Fruit fly (Drosophila melanogaster): ENCODE measurements around the gene CG34124.

The CG34124 gene

DNA sequence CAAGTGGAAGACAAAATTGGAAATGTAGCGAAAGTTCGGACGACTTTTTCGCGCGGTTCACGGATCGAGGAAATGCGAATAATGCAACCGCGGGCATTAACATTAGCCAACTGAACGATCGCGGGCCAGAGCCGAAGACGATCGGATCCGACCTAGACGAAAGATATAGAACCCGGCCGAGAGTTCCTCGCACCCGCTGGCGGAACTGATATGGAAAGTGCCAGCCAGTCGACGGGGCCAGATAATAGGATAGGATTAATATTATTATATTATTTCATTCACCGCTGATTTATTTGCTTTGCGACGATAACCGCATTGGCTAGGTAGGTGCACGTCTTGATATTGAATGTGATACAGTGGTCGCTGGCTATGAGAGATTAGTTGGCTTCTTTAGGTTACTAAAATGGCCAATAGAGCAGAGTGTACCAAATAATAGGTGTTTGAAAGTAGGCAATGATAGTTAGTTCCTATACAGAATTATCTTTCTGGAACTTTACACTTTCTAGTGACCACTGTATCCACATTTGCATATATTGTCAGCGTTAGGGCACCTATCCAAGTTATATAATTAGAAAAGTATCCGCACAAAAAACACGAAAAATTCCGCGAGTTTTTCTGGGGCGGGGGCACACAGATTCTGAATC lies 41.3 kb downstream of the CG34124 start (continued):
- TF ChIP-seq HmgZ (tag; optimal IDR thresholded peaks at IDR 0.05) (peak; percentile 38), CG34224 (GFP tag; IDR thresholded peaks at IDR 0.05; ENCODE audit: partially characterized antibody) (no peak), NC2β (GFP tag; optimal IDR thresholded peaks at IDR 0.05) (no peak), CG13424 (tag; optimal IDR thresholded peaks at IDR 0.05) (peak; percentile 64), MBD-R2 (GFP tag; IDR thresholded peaks at IDR 0.05) (peak; percentile 48; the same call in 1 of the 2 replicates), klu (GFP tag; IDR thresholded peaks at IDR 0.05) (0 out of 2 replicates have a peak, but pooled peaks have one; percentile 47), Pdp1 (GFP tag; optimal IDR thresholded peaks at IDR 0.05) (peak; percentile 69 to 89), CG11093 (GFP tag; IDR thresholded peaks at IDR 0.05) (peak; percentile 69), odd (GFP tag; optimal IDR thresholded peaks at IDR 0.05) (peak; percentile 41), nau (GFP tag; optimal IDR thresholded peaks at IDR 0.05) (no peak), rib (GFP tag; IDR thresholded peaks at IDR 0.05) (peak; percentile 56; the same call in 1 of the 2 replicates), CG14014 (GFP tag; IDR thresholded peaks at IDR 0.05) (peak; percentile 64), B-H1 (GFP tag; IDR thresholded peaks at IDR 0.05) (peak; percentile 69), Dll (GFP tag; IDR thresholded peaks at IDR 0.05; ENCODE audit: partially characterized antibody) (no peak), CG14860 (GFP tag; IDR thresholded peaks at IDR 0.05; ENCODE audit: partially characterized antibody) (no peak), crol (GFP tag; IDR thresholded peaks at IDR 0.05) (no peak), CG16779 (GFP tag; IDR thresholded peaks at IDR 0.05) (0 out of 2 replicates have a peak, but pooled peaks have one; percentile 63), stwl (tag; optimal IDR thresholded peaks at IDR 0.05) (no peak), dmrt11E (tag; optimal IDR thresholded peaks at IDR 0.05) (peak; percentile 66), CG14965 (GFP tag; optimal IDR thresholded peaks at IDR 0.05; ENCODE audit: borderline replicate concordance) (no peak), zf30C (GFP tag; optimal IDR thresholded peaks at IDR 0.05) (no peak), abd-A (tag; optimal IDR thresholded peaks at IDR 0.05) (no peak), cwo (GFP tag; optimal IDR thresholded peaks at IDR 0.05) (peak; percentile 41), CG7372 (GFP tag; IDR thresholded peaks at IDR 0.05) (peak; percentile 63), Atf-2 (GFP tag; optimal IDR thresholded peaks at IDR 0.05) (peak; percentile 23), CG1602 (GFP tag; optimal IDR thresholded peaks at IDR 0.05) (no peak), CG15479 (GFP tag; optimal IDR thresholded peaks at IDR 0.05) (no peak), CG14667 (GFP tag; IDR thresholded peaks at IDR 0.05) (peak; percentile 65), phol (tag; optimal IDR thresholded peaks at IDR 0.05) (peak; percentile 74), CG14441 (GFP tag; IDR thresholded peaks at IDR 0.05) (peak; percentile 78), CG2889 (GFP tag; IDR thresholded peaks at IDR 0.05) (peak; percentile 77; the same call in 2 of the 3 replicates), Hey (tag; optimal IDR thresholded peaks at IDR 0.05) (peak; percentile 4), D (optimal IDR thresholded peaks at IDR 0.05) (no peak), D (GFP tag; optimal IDR thresholded peaks at IDR 0.05) (peak; percentile 41), sob (GFP tag; IDR thresholded peaks at IDR 0.05) (peak; percentile 71), Bgb (GFP tag; IDR thresholded peaks at IDR 0.05; ENCODE audit: partially characterized antibody) (no peak), nom (GFP tag; optimal IDR thresholded peaks at IDR 0.05) (no peak), CG9215 (GFP tag; IDR thresholded peaks at IDR 0.05) (peak; percentile 55; the same call in 1 of the 2 replicates), CG7928 (GFP tag; optimal IDR thresholded peaks at IDR 0.05) (peak; percentile 23), CG4282 (GFP tag; optimal IDR thresholded peaks at IDR 0.05) (no peak), CG1603 (tag; optimal IDR thresholded peaks at IDR 0.05) (peak; percentile 75), z (GFP tag; IDR thresholded peaks at IDR 0.05) (no peak), insv (GFP tag; optimal IDR thresholded peaks at IDR 0.05) (no peak), CG3407 (GFP tag; optimal IDR thresholded peaks at IDR 0.05) (no peak), CG6254 (GFP tag; optimal IDR thresholded peaks at IDR 0.05) (peak; percentile 34), Usf (GFP tag; optimal IDR thresholded peaks at IDR 0.05) (peak; percentile 46), maf-S (GFP tag; optimal IDR thresholded peaks at IDR 0.05) (peak; percentile 38), shn (GFP tag; optimal IDR thresholded peaks at IDR 0.05) (peak; percentile 47), CG7839 (tag; optimal IDR thresholded peaks at IDR 0.05) (peak; percentile 78)

Measured in whole organism, embryonic.